Worm (Caenorhabditis elegans) whole organism, L2 larva: ENCODE data around the gene K12H6.8.

ENCODE experiments used
- F13H6.1 ChIP-seq: sonication (generic microtip); optimal IDR thresholded peaks from 2 replicates; lab custom pipeline; 2016; ENCODE audit warnings: missing genetic modification characterization, missing compliant biosample characterization
- ZK546.5 ChIP-seq: sonication (generic microtip); optimal IDR thresholded peaks from 2 replicates; lab custom pipeline; 2017; ENCODE audit warnings: missing biosample characterization, missing genetic modification characterization
- alr-1 ChIP-seq: fragments of 150-350 bp; optimal IDR thresholded peaks from 2 replicates; lab custom pipeline; 2014; ENCODE audit warnings: missing biosample characterization, missing genetic modification characterization
- aly-2 ChIP-seq: fragments of 150-350 bp; optimal IDR thresholded peaks from 2 replicates; lab custom pipeline; 2014; ENCODE audit warnings: missing biosample characterization, missing genetic modification characterization
- crh-2 ChIP-seq: sonication (generic microtip); optimal IDR thresholded peaks from 2 replicates; lab custom pipeline; 2017; ENCODE audit warnings: missing biosample characterization, missing genetic modification characterization
- elt-1 ChIP-seq: fragments of 150-350 bp; optimal IDR thresholded peaks from 2 replicates; lab custom pipeline; 2014; ENCODE audit warnings: missing biosample characterization, missing genetic modification characterization
- elt-3 ChIP-seq: sonication (generic microtip); optimal IDR thresholded peaks from 2 replicates; lab custom pipeline; 2017; ENCODE audit warnings: missing biosample characterization, missing genetic modification characterization
- lin-13 ChIP-seq: fragments of 150-350 bp; optimal IDR thresholded peaks from 2 replicates; lab custom pipeline; 2014; ENCODE audit warnings: missing biosample characterization, missing genetic modification reagents, missing genetic modification characterization
- lin-39 ChIP-seq: fragments of 150-350 bp; optimal IDR thresholded peaks from 2 replicates; lab custom pipeline; 2014; ENCODE audit warnings: missing biosample characterization, missing genetic modification reagents, missing genetic modification characterization
- nhr-11 ChIP-seq: fragments of 150-350 bp; optimal IDR thresholded peaks from 2 replicates; lab custom pipeline; 2014; ENCODE audit warnings: missing biosample characterization, missing genetic modification characterization
- nhr-12 ChIP-seq: fragments of 150-350 bp; optimal IDR thresholded peaks from 2 replicates; lab custom pipeline; 2014; ENCODE audit warnings: missing biosample characterization, missing genetic modification characterization
- nhr-237 ChIP-seq: fragments of 150-350 bp; optimal IDR thresholded peaks from 2 replicates; lab custom pipeline; 2014; ENCODE audit warnings: missing biosample characterization, missing genetic modification characterization
- skn-1 ChIP-seq: sonication (generic microtip); optimal IDR thresholded peaks from 2 replicates; lab custom pipeline; 2017; ENCODE audit warnings: missing biosample characterization, missing genetic modification characterization
- zag-1 ChIP-seq: fragments of 150-350 bp; optimal IDR thresholded peaks from 2 replicates; lab custom pipeline; 2014; ENCODE audit warnings: missing biosample characterization, missing genetic modification characterization

- TF ChIP-seq elt-3 (tag; lab: Kevin White, UChicago) (no peak), ZK546.5 (tag; lab: Kevin White, UChicago) (no peak), crh-2 (no peak), nhr-11 (no peak), lin-39 (no peak), F13H6.1 (tag; lab: Kevin White, UChicago) (no peak), lin-13 (no peak), nhr-237 (tag; lab: Kevin White, UChicago) (no peak), aly-2 (tag; lab: Kevin White, UChicago) (no peak), nhr-12 (tag; lab: Kevin White, UChicago) (no peak), alr-1 (tag; lab: Kevin White, UChicago) (no peak), elt-1 (no peak), skn-1 (tag; lab: Kevin White, UChicago) (no peak), zag-1 (tag; lab: Kevin White, UChicago) (no peak)
These were observed at the start of gene K12H6.8 for ce11 chrII:2827859-2828403.
